Fruit fly (Drosophila melanogaster): ENCODE results near the gene aus.

Gene aus

dm6 chr3R:21360192-21360535, 10.8 kb upstream of the aus start:
- no peak for TF ChIP-seq CG17801 (GFP tag; optimal IDR thresholded peaks at IDR 0.05; ENCODE audit: partially characterized antibody)

dm6 chr3R:21359375-21360191, 10.2 kb upstream of the aus start:
- TF ChIP-seq CG17801 (GFP tag; optimal IDR thresholded peaks at IDR 0.05; ENCODE audit: partially characterized antibody) = no peak

- no peak for TF ChIP-seq CG17801 (GFP tag; optimal IDR thresholded peaks at IDR 0.05; ENCODE audit: partially characterized antibody)
Observed at dm6 chr3R:21349870-21350314, 491 bp upstream of the aus start.

dm6 chr3R:21348367-21349038, 898 bp downstream of the aus start:
- no peak for TF ChIP-seq CG17801 (GFP tag; optimal IDR thresholded peaks at IDR 0.05; ENCODE audit: partially characterized antibody)

- no peak for TF ChIP-seq CG17801 (GFP tag; optimal IDR thresholded peaks at IDR 0.05; ENCODE audit: partially characterized antibody)
Observed at dm6 chr3R:21347815-21348186, 1.6 kb downstream of the aus start.

dm6 chr3R:21347023-21347814, 2.2 kb downstream of the aus start:
- no peak for TF ChIP-seq CG17801 (GFP tag; optimal IDR thresholded peaks at IDR 0.05; ENCODE audit: partially characterized antibody)

dm6 chr3R:21345011-21345410, 4.4 kb downstream of the aus start:
- TF ChIP-seq CG17801 (GFP tag; optimal IDR thresholded peaks at IDR 0.05; ENCODE audit: partially characterized antibody) = no peak

dm6 chr3R:21343229-21343628, 6.2 kb downstream of the aus start:
- TF ChIP-seq CG17801 (GFP tag; optimal IDR thresholded peaks at IDR 0.05; ENCODE audit: partially characterized antibody) = no peak

dm6 chr3R:21339448-21340268, 9.7 kb downstream of the aus start:
- TF ChIP-seq CG17801 (GFP tag; optimal IDR thresholded peaks at IDR 0.05; ENCODE audit: partially characterized antibody) = no peak

- no peak for TF ChIP-seq CG17801 (GFP tag; optimal IDR thresholded peaks at IDR 0.05; ENCODE audit: partially characterized antibody)
Observed at dm6 chr3R:21339006-21339420, 10.4 kb downstream of the aus start.

dm6 chr3R:21338313-21338921, 11.0 kb downstream of the aus start:
- no peak for TF ChIP-seq CG17801 (GFP tag; optimal IDR thresholded peaks at IDR 0.05; ENCODE audit: partially characterized antibody)

- TF ChIP-seq CG17801 (GFP tag; optimal IDR thresholded peaks at IDR 0.05; ENCODE audit: partially characterized antibody) = no peak
Observed at dm6 chr3R:21336797-21337244, 12.6 kb downstream of the aus start.

dm6 chr3R:21331195-21331594, 18.2 kb downstream of the aus start:
- TF ChIP-seq CG17801 (GFP tag; optimal IDR thresholded peaks at IDR 0.05; ENCODE audit: partially characterized antibody) = no peak

dm6 chr3R:21330542-21330941, 18.9 kb downstream of the aus start:
- TF ChIP-seq CG17801 (GFP tag; optimal IDR thresholded peaks at IDR 0.05; ENCODE audit: partially characterized antibody) = no peak
